Fruit fly (Drosophila melanogaster) S2 (cell line): ENCODE measurements around the gene CG11317.

Experiments
- CG8478 ChIP-seq: fragments of >200 bp; optimal IDR thresholded peaks from 2 replicates; lab custom pipeline; 2018
- CTCF ChIP-seq, 2 experiments: fragments of >200 bp; optimal IDR thresholded peaks; 2 replicates each; lab custom pipeline; 2018

CG11317 gene

DNA sequence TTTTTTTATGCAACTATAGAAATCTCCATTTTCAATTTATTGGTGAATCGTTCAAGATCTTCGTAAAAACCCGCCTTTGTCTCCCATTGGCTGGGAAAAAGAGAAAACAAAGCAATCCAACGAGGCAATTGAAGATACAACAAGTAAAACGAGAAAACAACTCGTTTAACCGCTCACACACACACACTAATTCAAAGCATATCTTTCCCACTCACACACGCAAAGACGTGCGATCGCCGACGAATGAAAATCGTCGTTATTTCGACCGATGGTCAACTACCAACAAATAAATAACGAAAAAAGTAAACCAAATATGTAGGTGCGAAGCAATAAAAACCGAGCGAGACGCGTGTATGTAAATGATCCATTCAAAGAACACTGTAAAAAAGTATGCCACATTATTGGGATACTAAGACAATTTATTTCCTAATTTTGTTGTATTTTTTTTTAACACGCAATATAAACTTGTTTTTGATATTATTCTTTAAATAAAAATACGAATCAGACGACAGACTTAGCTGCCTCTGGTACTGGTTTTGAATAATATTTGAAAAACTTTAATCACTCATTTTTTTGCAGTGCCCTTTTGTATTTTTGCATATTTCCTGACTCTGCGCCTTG is 34.7 kb downstream of the CG11317 start:
- TF ChIP-seq CG8478 (lab: Kevin White, UChicago) (no peak), CTCF (optimal IDR thresholded peaks at IDR 0.05; lab: Kevin White, UChicago) (no peak)

DNA sequence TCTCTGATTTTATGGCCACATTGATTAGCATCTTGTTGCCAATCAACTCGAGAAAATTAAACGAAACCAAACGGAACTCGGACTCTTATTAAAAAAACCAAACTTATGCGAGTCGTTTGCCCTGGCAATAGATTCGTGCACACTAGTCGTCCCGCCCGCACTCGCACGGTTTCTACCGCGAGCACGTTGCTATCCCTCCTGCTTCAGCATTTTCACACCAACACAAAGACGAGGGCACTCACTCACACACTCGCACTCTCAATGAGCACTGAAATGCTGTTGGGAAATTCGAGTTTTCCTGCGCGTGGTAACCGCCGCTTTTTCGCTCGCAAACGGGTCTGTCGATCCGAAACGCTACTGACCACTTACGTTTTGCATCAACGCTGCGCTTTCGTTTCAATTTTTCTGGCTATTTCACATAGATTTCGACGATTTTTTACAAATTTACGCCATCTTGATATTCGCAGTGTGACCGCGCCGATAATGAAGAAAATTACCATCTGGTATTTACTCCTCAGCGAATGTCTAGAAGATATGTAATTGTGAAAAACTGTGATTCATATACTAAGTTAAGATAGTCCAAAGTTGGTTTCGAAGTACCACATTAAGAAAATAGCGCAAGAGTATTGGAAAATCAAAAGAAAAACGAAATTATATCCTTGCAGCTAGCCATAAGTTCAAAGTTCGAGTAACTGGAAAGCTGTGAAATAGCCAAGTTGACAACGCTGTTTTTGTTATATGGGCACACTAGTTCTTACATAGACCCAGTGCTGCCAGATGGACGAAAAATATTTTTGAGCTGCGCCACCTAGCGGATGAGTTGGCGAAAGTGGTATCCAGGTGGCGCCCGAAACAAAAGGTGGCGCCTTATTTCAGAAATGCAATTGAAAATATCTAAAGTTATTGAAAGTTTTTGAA is 36.2 kb downstream of the CG11317 start, which contains the start of gene dco:
Gene dco (minus strand): TSS at position 503 of the 918 bp plus-strand sequence.
- TF ChIP-seq CG8478 (lab: Kevin White, UChicago) (no peak), CTCF (optimal IDR thresholded peaks at IDR 0.05; lab: Kevin White, UChicago) (peak; percentile 97 to 99)

DNA sequence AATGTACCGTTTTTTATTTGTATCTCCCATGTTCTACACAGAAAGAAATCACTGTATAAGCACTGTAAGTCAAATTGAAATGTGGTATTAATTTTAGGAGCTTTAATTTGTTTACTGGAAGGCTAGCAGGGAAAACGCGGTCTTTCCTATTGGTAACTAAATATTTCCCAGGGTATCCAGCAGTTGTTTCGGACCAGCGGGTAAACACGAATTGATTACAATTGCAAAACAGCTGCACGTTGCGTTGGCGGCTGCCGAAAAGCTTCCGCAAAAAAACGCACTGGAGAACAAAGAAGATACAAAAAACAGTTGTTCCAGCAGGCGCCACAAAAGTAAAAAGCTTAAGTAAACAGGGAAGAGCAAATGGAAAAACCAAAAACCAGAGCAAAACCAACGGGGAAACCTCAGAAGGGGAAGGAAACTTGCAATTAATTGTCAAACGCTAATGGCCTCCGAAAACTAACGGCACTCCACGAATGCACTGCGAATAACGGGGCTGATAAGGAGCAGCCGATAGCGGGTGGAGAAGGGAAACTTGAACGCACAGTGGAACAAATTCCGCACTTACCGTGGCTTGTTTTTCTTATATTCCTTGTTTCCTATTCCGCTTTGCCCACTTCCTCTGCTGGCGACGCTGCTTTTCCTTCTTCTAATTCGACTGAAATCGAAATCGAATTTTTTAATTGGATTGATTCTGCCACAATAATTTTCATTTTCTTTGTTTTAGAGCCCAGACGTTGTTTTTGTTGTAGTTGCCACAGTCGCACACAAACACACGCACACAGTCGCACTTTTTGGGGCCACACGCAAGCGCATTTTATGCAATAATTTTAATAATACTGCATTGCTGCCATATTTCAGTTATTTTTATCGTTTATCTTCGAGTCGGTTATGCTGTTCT is 37.1 kb downstream of the CG11317 start:
- TF ChIP-seq CTCF (optimal IDR thresholded peaks at IDR 0.05; lab: Kevin White, UChicago) = no peak
- TF ChIP-seq CG8478 (lab: Kevin White, UChicago) = no peak

DNA sequence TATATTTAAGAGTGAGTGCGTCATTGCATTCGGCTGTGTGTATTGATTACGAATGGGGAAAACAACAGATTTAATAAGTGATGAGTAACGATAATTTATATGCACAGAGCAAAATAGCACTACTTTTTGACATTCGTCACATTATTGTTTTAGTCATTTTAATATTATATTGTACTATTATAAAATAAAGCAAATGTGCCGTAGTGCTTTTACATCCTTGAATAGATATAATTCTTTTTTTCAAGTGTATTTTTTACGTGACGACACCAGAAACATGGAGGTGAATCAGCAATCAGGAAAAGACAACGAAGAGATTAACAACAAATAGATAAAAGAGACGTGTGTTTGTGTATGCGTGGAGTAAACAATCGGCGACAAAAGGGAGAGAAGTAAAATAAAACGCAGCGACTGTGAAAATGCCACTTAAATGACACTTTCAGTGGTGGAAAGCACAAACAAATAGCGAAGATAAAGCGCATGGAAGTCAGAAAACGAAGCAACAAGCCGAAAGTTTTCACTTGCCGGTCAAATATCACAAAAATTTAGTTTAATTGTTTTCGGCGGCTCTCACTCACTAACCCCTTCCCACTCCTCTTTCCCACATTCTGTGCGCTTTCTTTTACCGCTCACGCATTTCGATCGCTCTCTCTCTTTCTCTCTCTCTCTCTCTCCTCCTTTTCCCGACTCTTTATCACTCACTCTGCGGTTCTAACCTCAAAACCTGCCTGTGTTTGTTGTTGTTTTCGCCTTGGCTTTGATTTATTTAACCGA is 37.9 kb downstream of the CG11317 start:
- TF ChIP-seq CTCF (optimal IDR thresholded peaks at IDR 0.05; lab: Kevin White, UChicago) = no peak
- no peak for TF ChIP-seq CG8478 (lab: Kevin White, UChicago)

DNA sequence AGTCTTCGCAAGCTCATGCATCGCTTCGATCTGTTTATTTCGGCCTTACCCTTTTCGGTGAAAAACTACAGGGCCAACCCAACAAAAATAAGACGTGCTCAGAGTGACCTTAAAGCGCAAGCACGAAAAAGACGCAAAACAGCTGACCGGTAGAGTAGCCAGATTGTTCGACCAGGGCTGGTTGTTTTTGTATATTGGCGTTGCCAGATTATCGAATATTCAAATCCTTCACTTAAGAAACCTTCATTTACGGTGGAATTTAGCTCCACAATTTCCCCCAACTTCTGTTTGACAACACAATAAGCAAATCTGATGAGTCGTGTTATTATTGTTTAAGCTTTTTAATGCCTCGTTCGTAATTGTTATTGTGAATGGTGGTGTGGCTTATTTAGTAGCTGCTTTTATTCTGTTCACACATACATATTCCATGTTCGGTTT is 43.3 kb downstream of the CG11317 start, which contains the start of gene Chchd3:
Gene Chchd3 (minus strand): TSS at position 132 of the 438 bp plus-strand sequence.
- TF ChIP-seq CG8478 (lab: Kevin White, UChicago) = no peak
- peak; percentile 54 to 60 for TF ChIP-seq CTCF (optimal IDR thresholded peaks at IDR 0.05; lab: Kevin White, UChicago)

DNA sequence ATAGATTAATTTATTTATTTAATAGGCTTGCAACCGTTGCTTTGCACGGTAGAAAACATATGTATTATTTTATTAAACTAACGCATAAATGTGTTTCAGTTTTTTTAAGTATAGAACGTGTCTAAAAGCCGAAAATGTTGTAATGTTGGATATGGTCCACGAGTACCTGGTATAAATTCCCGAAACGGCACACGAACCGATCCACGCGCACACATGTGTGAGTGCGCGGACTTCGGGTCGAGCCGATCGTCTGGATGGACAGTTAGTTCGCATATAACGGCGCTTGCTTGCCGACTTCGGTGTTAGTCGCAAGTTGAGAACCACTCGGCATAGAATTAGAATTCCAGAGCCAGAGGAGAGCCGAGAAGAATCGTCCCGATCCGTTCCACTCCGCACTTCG is 48.5 kb downstream of the CG11317 start, which contains the start of gene Alp4:
Gene Alp4 (plus strand): TSS at position 301 of the 400 bp plus-strand sequence.
- no peak for TF ChIP-seq CG8478 (lab: Kevin White, UChicago)
- no peak for TF ChIP-seq CTCF (optimal IDR thresholded peaks at IDR 0.05; lab: Kevin White, UChicago)

DNA sequence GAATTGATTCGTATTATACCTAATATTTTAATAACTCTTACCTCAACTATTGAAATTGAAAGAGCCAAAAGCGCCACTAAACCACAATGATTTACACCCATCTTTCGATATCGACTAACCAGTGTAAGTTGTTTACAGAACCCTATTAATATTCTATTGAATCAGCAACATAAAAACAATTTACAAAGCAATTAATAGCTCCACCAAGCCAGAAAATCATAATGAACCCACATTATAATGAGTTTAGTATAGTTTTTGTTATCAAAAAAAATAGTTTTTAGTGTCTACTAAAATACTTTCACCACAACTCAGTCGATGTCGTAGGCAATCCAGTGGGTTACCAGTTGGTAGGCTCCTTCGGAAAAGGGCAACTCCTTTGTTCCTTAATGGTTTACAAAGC is 52.1 kb downstream of the CG11317 start, which contains the start of gene CG33920:
Gene CG33920 (minus strand): TSS at position 101 of the 400 bp plus-strand sequence.
- TF ChIP-seq CTCF (optimal IDR thresholded peaks at IDR 0.05; lab: Kevin White, UChicago) = no peak
- no peak for TF ChIP-seq CG8478 (lab: Kevin White, UChicago)
